Worm (Caenorhabditis elegans): ENCODE measurements around the gene gpa-4.
A peak's percentile ranks its signal among the peaks of the same experiment; 100 is the strongest.

ce11 chrIV:366406-366805 lies 35.1 kb upstream of the gpa-4 start:
- TF ChIP-seq T23F11.4 (GFP tag; optimal IDR thresholded peaks at IDR 0.05) (no peak), odd-2 (tag; optimal IDR thresholded peaks at IDR 0.05) (no peak), elt-2 (tag; optimal IDR thresholded peaks at IDR 0.05) (no peak), elt-4 (tag; optimal IDR thresholded peaks at IDR 0.05) (no peak), ceh-18 (tag; optimal IDR thresholded peaks at IDR 0.05) (peak; percentile 6), pha-2 (tag; optimal IDR thresholded peaks at IDR 0.05) (no peak), K02D7.2 (tag; optimal IDR thresholded peaks at IDR 0.05) (no peak), hlh-30 (tag; optimal IDR thresholded peaks at IDR 0.05; ENCODE audit: insufficient read depth) (no peak), eyg-1 (tag; optimal IDR thresholded peaks at IDR 0.05) (no peak), che-1 (tag; optimal IDR thresholded peaks at IDR 0.05) (no peak)

Measured in whole organism, late embryonic.